Worm (Caenorhabditis elegans): ENCODE results near the gene Y53G8AM.7.

Y53G8AM.7 gene

DNA sequence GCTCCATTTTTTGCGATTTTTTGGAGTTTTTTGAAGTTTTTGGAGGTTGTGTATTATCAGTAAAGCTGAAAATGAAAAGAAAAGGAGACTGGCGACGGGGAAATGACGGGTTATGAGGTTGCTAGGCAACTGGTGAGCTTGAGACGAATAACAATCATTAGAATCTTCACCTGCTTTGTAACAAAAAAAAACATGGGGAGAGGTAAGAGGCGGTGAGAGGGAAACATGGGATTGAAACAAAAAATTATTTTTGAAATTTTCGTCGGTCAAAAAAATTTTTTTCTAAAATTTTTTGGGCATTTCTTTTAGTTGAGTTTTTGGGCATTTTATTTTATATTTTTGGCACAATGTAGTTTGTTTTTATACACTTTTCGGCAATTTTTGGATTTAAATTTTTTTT is at the start of gene Y53G8AM.7:
Gene Y53G8AM.7 (minus strand): TSS at position 101 of the 400 bp plus-strand sequence.
- no peak for TF ChIP-seq pbrm-1 (GFP tag; IDR thresholded peaks at IDR 0.05)
- TF ChIP-seq C06A6.2 (GFP tag; conservative IDR thresholded peaks at IDR 0.05): no peak
- no peak for TF ChIP-seq F49E8.2 (tag; optimal IDR thresholded peaks at IDR 0.05; ENCODE audit: insufficient read depth)
- TF ChIP-seq F37B4.10 (GFP tag; IDR thresholded peaks at IDR 0.05): no peak
- TF ChIP-seq lin-35 (GFP tag; optimal IDR thresholded peaks at IDR 0.05): no peak
- TF ChIP-seq fkh-3 (tag; optimal IDR thresholded peaks at IDR 0.05): no peak
- no peak for TF ChIP-seq dpl-1 (GFP tag; optimal IDR thresholded peaks at IDR 0.05)
- TF ChIP-seq bed-1 (GFP tag; IDR thresholded peaks at IDR 0.05): no peak
- no peak for TF ChIP-seq athp-1 (tag; optimal IDR thresholded peaks at IDR 0.05)

DNA sequence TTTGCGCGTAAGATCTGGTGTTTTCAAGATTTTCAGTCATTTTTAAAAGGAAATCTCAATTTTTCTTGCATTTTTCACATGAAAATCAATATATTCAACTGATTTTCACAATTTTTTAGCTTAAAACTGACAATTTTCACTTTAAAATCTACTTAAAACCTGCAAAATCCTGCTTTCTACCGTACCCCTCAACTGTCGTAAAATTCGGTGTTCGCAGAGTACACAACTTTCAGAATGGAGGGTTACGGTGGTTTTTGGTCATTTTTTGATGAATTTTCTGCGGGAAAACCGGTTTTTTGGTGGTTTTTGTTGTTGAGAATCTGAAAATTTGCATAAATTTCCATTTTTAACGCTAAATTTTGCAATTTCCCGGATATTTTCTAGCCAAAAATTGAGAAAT is 45.6 kb upstream of the Y53G8AM.7 start:
- TF ChIP-seq zim-3 (tag; optimal IDR thresholded peaks at IDR 0.05): no peak
- TF ChIP-seq egrh-3 (GFP tag; IDR thresholded peaks at IDR 0.05): no peak
- TF ChIP-seq nfya-2 (GFP tag; IDR thresholded peaks at IDR 0.05): no peak
- no peak for TF ChIP-seq hlh-26 (GFP tag; conservative IDR thresholded peaks at IDR 0.05)
- no peak for TF ChIP-seq nfya-1 (tag; optimal IDR thresholded peaks at IDR 0.05; ENCODE audit: borderline replicate concordance, insufficient read depth)
- TF ChIP-seq lin-26 (GFP tag; IDR thresholded peaks at IDR 0.05): no peak
- TF ChIP-seq F39B2.1 (GFP tag; IDR thresholded peaks at IDR 0.05): no peak
- TF ChIP-seq egl-18 (GFP tag; IDR thresholded peaks at IDR 0.05): no peak
- peak; percentile 60 for TF ChIP-seq efl-1 (GFP tag; optimal IDR thresholded peaks at IDR 0.05)
- TF ChIP-seq F33H1.4 (GFP tag; IDR thresholded peaks at IDR 0.05): peak; percentile 22; the same call in 1 of the 2 replicates
- TF ChIP-seq hmg-20 (GFP tag; IDR thresholded peaks at IDR 0.05): no peak
- TF ChIP-seq egl-44 (GFP tag; IDR thresholded peaks at IDR 0.05): no peak
- TF ChIP-seq repo-1 (tag; optimal IDR thresholded peaks at IDR 0.05): no peak
- TF ChIP-seq F22D6.2 (tag; optimal IDR thresholded peaks at IDR 0.05): no peak
- no peak for TF ChIP-seq F49E8.2 (tag; optimal IDR thresholded peaks at IDR 0.05; ENCODE audit: insufficient read depth)
- no peak for TF ChIP-seq Y53G8AR.9 (GFP tag; conservative IDR thresholded peaks at IDR 0.05)
- no peak for TF ChIP-seq him-1 (tag; optimal IDR thresholded peaks at IDR 0.05)
- 0 out of 2 replicates have a peak, but pooled peaks have one; percentile 9 for TF ChIP-seq madf-8 (GFP tag; conservative IDR thresholded peaks at IDR 0.05)
- TF ChIP-seq madf-3 (GFP tag; IDR thresholded peaks at IDR 0.05): no peak
- no peak for TF ChIP-seq Y53F4B.3 (GFP tag; IDR thresholded peaks at IDR 0.05)
- TF ChIP-seq D2030.7 (GFP tag; IDR thresholded peaks at IDR 0.05): no peak
- no peak for TF ChIP-seq nfyb-1 (GFP tag; IDR thresholded peaks at IDR 0.05)
- TF ChIP-seq ZK185.1 (tag; optimal IDR thresholded peaks at IDR 0.05; ENCODE audit: poor library complexity, severe bottlenecking): no peak
- TF ChIP-seq nhr-90 (tag; optimal IDR thresholded peaks at IDR 0.05): no peak
- TF ChIP-seq madf-6 (GFP tag; IDR thresholded peaks at IDR 0.05): peak; percentile 57
- TF ChIP-seq chd-7 (tag; optimal IDR thresholded peaks at IDR 0.05): no peak
- peak; percentile 0 for TF ChIP-seq lin-54 (GFP tag; optimal IDR thresholded peaks at IDR 0.05)
- TF ChIP-seq rpc-1 (optimal IDR thresholded peaks at IDR 0.05): no peak
- no peak for TF ChIP-seq rpc-1 (tag; optimal IDR thresholded peaks at IDR 0.05)
- no peak for TF ChIP-seq Y79H2A.3 (GFP tag; conservative IDR thresholded peaks at IDR 0.05)
- peak; percentile 11 for TF ChIP-seq dpl-1 (GFP tag; optimal IDR thresholded peaks at IDR 0.05)
- TF ChIP-seq mxl-1 (tag; optimal IDR thresholded peaks at IDR 0.05): no peak
- TF ChIP-seq tbx-9 (tag; optimal IDR thresholded peaks at IDR 0.05; ENCODE audit: borderline replicate concordance): no peak
- TF ChIP-seq attf-3 (GFP tag; conservative IDR thresholded peaks at IDR 0.05): no peak
- no peak for TF ChIP-seq unc-130 (GFP tag; optimal IDR thresholded peaks at IDR 0.05)
- TF ChIP-seq madf-10 (tag; optimal IDR thresholded peaks at IDR 0.05): no peak
- no peak for TF ChIP-seq aptf-2 (GFP tag; conservative IDR thresholded peaks at IDR 0.05)
- TF ChIP-seq K11D2.4 (GFP tag; IDR thresholded peaks at IDR 0.05): no peak
- TF ChIP-seq mel-28 (tag; optimal IDR thresholded peaks at IDR 0.05; ENCODE audit: borderline replicate concordance): no peak
- TF ChIP-seq Y95B8A.8 (GFP tag; IDR thresholded peaks at IDR 0.05): no peak
- TF ChIP-seq sptf-2 (GFP tag; optimal IDR thresholded peaks at IDR 0.05): no peak
